Worm (Caenorhabditis elegans) whole organism, midembryonic: Measurements from ENCODE around the gene otpl-2.
A peak's percentile ranks its signal among the peaks of the same experiment; 100 is the strongest.

Source experiments
- T22C8.4 ChIP-seq: fragments of 200-800 bp; sonication (Bioruptor generic); IDR thresholded peaks from 2 replicates; pipeline ENCODE4 v1.3.6; 2022; ENCODE audit warnings: missing genetic modification characterization, missing compliant biosample characterization
- cog-1 ChIP-seq: sonication (generic microtip); optimal IDR thresholded peaks from 2 replicates; lab custom pipeline; 2016; ENCODE audit warnings: missing genetic modification characterization, missing compliant biosample characterization
- flt-1 ChIP-seq: fragments of 200-800 bp; sonication (Bioruptor generic); IDR thresholded peaks from 2 replicates; pipeline ENCODE4 v1.3.6; 2022; ENCODE audit warnings: missing genetic modification characterization, missing compliant biosample characterization
- klf-2 ChIP-seq: fragments of 200-800 bp; sonication (Bioruptor generic); conservative IDR thresholded peaks from 2 replicates; pipeline ENCODE4 v1.3.6; 2022; ENCODE audit warnings: missing genetic modification reagents, missing genetic modification characterization, missing compliant biosample characterization
- med-1 ChIP-seq: sonication (generic microtip); optimal IDR thresholded peaks from 2 replicates; lab custom pipeline; 2017; ENCODE audit warnings: missing genetic modification characterization, mild to moderate bottlenecking, missing compliant biosample characterization, antibody characterized with exemption, missing genetic modification reagents; ENCODE audit not compliant: insufficient read depth
- ref-1 ChIP-seq: fragments of 200-800 bp; sonication (Bioruptor generic); conservative IDR thresholded peaks from 2 replicates; pipeline ENCODE4 v1.3.6; 2022; ENCODE audit warnings: missing genetic modification reagents, missing genetic modification characterization, missing compliant biosample characterization
- tab-1 ChIP-seq: fragments of 200-800 bp; sonication (Bioruptor generic); IDR thresholded peaks from 2 replicates; pipeline ENCODE4 v1.3.6; 2022; ENCODE audit warnings: missing genetic modification characterization, missing compliant biosample characterization
- ztf-23 ChIP-seq: fragments of 200-800 bp; sonication (Bioruptor generic); IDR thresholded peaks from 2 replicates; pipeline ENCODE4 v1.3.6; 2022; ENCODE audit warnings: missing genetic modification reagents, missing genetic modification characterization, missing compliant biosample characterization
- ztf-29 ChIP-seq: fragments of 200-800 bp; sonication (Bioruptor generic); IDR thresholded peaks from 2 replicates; pipeline ENCODE4 v1.3.6; 2022; ENCODE audit warnings: missing genetic modification reagents, missing genetic modification characterization, missing compliant biosample characterization

The otpl-2 gene

ce11 chrV:4073455-4073854, at the start of gene otpl-2:
Gene otpl-2 (plus strand): TSS chrV:4073755.
- TF ChIP-seq ref-1 = no peak
- no peak for TF ChIP-seq ztf-23
- TF ChIP-seq flt-1 (GFP tag; lab: Robert Waterston, UW) = no peak
- no peak for TF ChIP-seq tab-1
- no peak for TF ChIP-seq med-1 (GFP tag; lab: Kevin White, UChicago)
- TF ChIP-seq klf-2 (GFP tag; lab: Robert Waterston, UW) = no peak
- no peak for TF ChIP-seq cog-1 (tag; lab: Kevin White, UChicago)
- no peak for TF ChIP-seq ztf-29
- TF ChIP-seq T22C8.4 = no peak

ce11 chrV:4024777-4025176, 48.8 kb upstream of the otpl-2 start, which contains the start of gene K09D9.1:
Gene K09D9.1 (plus strand): TSS chrV:4025047.
- TF ChIP-seq flt-1 (GFP tag; lab: Robert Waterston, UW) = no peak
- no peak for TF ChIP-seq ztf-23
- TF ChIP-seq med-1 (GFP tag; lab: Kevin White, UChicago) = no peak
- TF ChIP-seq tab-1 = no peak
- no peak for TF ChIP-seq ztf-29
- no peak for TF ChIP-seq cog-1 (tag; lab: Kevin White, UChicago)
- TF ChIP-seq klf-2 (GFP tag; lab: Robert Waterston, UW) = no peak
- no peak for TF ChIP-seq T22C8.4
- TF ChIP-seq ref-1 = no peak

- TF ChIP-seq med-1 (GFP tag; lab: Kevin White, UChicago) (peak; percentile 16), T22C8.4 (no peak), ref-1 (0 out of 2 replicates have a peak, but pooled peaks have one; percentile 4), klf-2 (GFP tag; lab: Robert Waterston, UW) (0 out of 2 replicates have a peak, but pooled peaks have one; percentile 48)
These were observed 43.9 kb upstream of the otpl-2 start for ce11 chrV:4029627-4030026.

ce11 chrV:4031319-4031718, 42.2 kb upstream of the otpl-2 start, which contains the start of gene cyp-35A4:
Gene cyp-35A4 (plus strand): TSS chrV:4031619.
- TF ChIP-seq med-1 (GFP tag; lab: Kevin White, UChicago) = no peak
- no peak for TF ChIP-seq cog-1 (tag; lab: Kevin White, UChicago)
- TF ChIP-seq flt-1 (GFP tag; lab: Robert Waterston, UW) = no peak
- no peak for TF ChIP-seq tab-1
- TF ChIP-seq ztf-23 = no peak
- TF ChIP-seq ztf-29 = no peak
- no peak for TF ChIP-seq klf-2 (GFP tag; lab: Robert Waterston, UW)
- TF ChIP-seq ref-1 = no peak
- TF ChIP-seq T22C8.4 = no peak

ce11 chrV:4034303-4034702, 39.3 kb upstream of the otpl-2 start, which contains the start of gene C49G7.7:
Gene C49G7.7 (plus strand): TSS chrV:4034476.
- TF ChIP-seq cog-1 (tag; lab: Kevin White, UChicago) = no peak
- TF ChIP-seq med-1 (GFP tag; lab: Kevin White, UChicago) = no peak
- TF ChIP-seq T22C8.4 = no peak
- no peak for TF ChIP-seq tab-1
- no peak for TF ChIP-seq ref-1
- no peak for TF ChIP-seq ztf-23
- no peak for TF ChIP-seq ztf-29
- no peak for TF ChIP-seq klf-2 (GFP tag; lab: Robert Waterston, UW)
- TF ChIP-seq flt-1 (GFP tag; lab: Robert Waterston, UW) = no peak

ce11 chrV:4035811-4036210, 37.7 kb upstream of the otpl-2 start, which contains the start of gene C49G7.13:
Gene C49G7.13 (plus strand): TSS chrV:4036111.
- TF ChIP-seq med-1 (GFP tag; lab: Kevin White, UChicago) (no peak), tab-1 (no peak), ref-1 (no peak), T22C8.4 (no peak), cog-1 (tag; lab: Kevin White, UChicago) (no peak), klf-2 (GFP tag; lab: Robert Waterston, UW) (no peak), ztf-29 (no peak), flt-1 (GFP tag; lab: Robert Waterston, UW) (no peak), ztf-23 (no peak)

- TF ChIP-seq med-1 (GFP tag; lab: Kevin White, UChicago) = no peak
These were observed 35.4 kb upstream of the otpl-2 start, which contains the start of gene C49G7.12 for ce11 chrV:4038110-4038509. Gene C49G7.12 (plus strand): TSS chrV:4038410.

ce11 chrV:4038557-4038956, 35.0 kb upstream of the otpl-2 start:
- TF ChIP-seq ztf-29 (no peak), tab-1 (no peak), med-1 (GFP tag; lab: Kevin White, UChicago) (no peak), ref-1 (no peak), T22C8.4 (no peak)

ce11 chrV:4041853-4042424, 31.6 kb upstream of the otpl-2 start, which contains the start of the genes C49G7.10 and irg-2:
Gene C49G7.10 (minus strand): TSS chrV:4042021.
Gene irg-2 (plus strand): TSS chrV:4042181.
- no peak for TF ChIP-seq cog-1 (tag; lab: Kevin White, UChicago)
- no peak for TF ChIP-seq ztf-29
- no peak for TF ChIP-seq T22C8.4
- no peak for TF ChIP-seq med-1 (GFP tag; lab: Kevin White, UChicago)
- TF ChIP-seq ztf-23 = no peak
- TF ChIP-seq klf-2 (GFP tag; lab: Robert Waterston, UW) = no peak
- TF ChIP-seq tab-1 = no peak

- TF ChIP-seq med-1 (GFP tag; lab: Kevin White, UChicago) (no peak), ztf-23 (no peak), ztf-29 (no peak), ref-1 (no peak), cog-1 (tag; lab: Kevin White, UChicago) (no peak), klf-2 (GFP tag; lab: Robert Waterston, UW) (no peak), flt-1 (GFP tag; lab: Robert Waterston, UW) (no peak), T22C8.4 (no peak), tab-1 (no peak)
These were observed 29.9 kb upstream of the otpl-2 start, which contains the start of gene phat-3 for ce11 chrV:4043632-4044031. Gene phat-3 (plus strand): TSS chrV:4043932.
